Fruit fly (Drosophila melanogaster) S2 (cell line): ENCODE data around the gene Pyroxd1.

Experiments
- CG8478 ChIP-seq: fragments of >200 bp; optimal IDR thresholded peaks from 2 replicates; lab custom pipeline; 2018
- CTCF ChIP-seq, 2 experiments: fragments of >200 bp; optimal IDR thresholded peaks; 2 replicates each; lab custom pipeline; 2018

The Pyroxd1 gene

dm6 chr2L:20078880-20079279, 12.4 kb upstream of the Pyroxd1 start:
- TF ChIP-seq CTCF (optimal IDR thresholded peaks at IDR 0.05; lab: Kevin White, UChicago), result no peak
- TF ChIP-seq CG8478, result no peak

dm6 chr2L:20080772-20081171, 10.5 kb upstream of the Pyroxd1 start:
- no peak for TF ChIP-seq CTCF (optimal IDR thresholded peaks at IDR 0.05; lab: Kevin White, UChicago)
- TF ChIP-seq CG8478, result no peak

- TF ChIP-seq CG8478, result no peak
- no peak for TF ChIP-seq CTCF (optimal IDR thresholded peaks at IDR 0.05; lab: Kevin White, UChicago)
These were observed 8.9 kb upstream of the Pyroxd1 start for dm6 chr2L:20082155-20082964.

dm6 chr2L:20082965-20083855, 8.0 kb upstream of the Pyroxd1 start:
- TF ChIP-seq CG8478 (no peak), CTCF (optimal IDR thresholded peaks at IDR 0.05; lab: Kevin White, UChicago) (no peak)

- no peak for TF ChIP-seq CG8478
- TF ChIP-seq CTCF (optimal IDR thresholded peaks at IDR 0.05; lab: Kevin White, UChicago), result no peak
These were observed 7.1 kb upstream of the Pyroxd1 start for dm6 chr2L:20084068-20084651.

- TF ChIP-seq CG8478 (no peak), CTCF (optimal IDR thresholded peaks at IDR 0.05; lab: Kevin White, UChicago) (no peak)
These were observed 6.3 kb upstream of the Pyroxd1 start, which contains the start of gene fok for dm6 chr2L:20084785-20085555. Gene fok (minus strand): TSS chr2L:20085070.

- no peak for TF ChIP-seq CTCF (optimal IDR thresholded peaks at IDR 0.05; lab: Kevin White, UChicago)
- no peak for TF ChIP-seq CG8478
These were observed 4.7 kb upstream of the Pyroxd1 start for dm6 chr2L:20086295-20087096.

dm6 chr2L:20093794-20094193, 2.6 kb downstream of the Pyroxd1 start, which contains the start of the genes Taf13 and nesd:
Gene Taf13 (minus strand): TSS chr2L:20093849.
Gene nesd (plus strand): TSS chr2L:20093972.
- TF ChIP-seq CG8478 (no peak), CTCF (optimal IDR thresholded peaks at IDR 0.05; lab: Kevin White, UChicago) (no peak)

dm6 chr2L:20097105-20097631, 5.9 kb downstream of the Pyroxd1 start, which contains the start of the genes mRpS18B and Kua:
Gene mRpS18B (minus strand): TSS chr2L:20097253.
Gene Kua (plus strand): TSS chr2L:20097581.
- TF ChIP-seq CG8478 (no peak), CTCF (optimal IDR thresholded peaks at IDR 0.05; lab: Kevin White, UChicago) (no peak)

dm6 chr2L:20097773-20098172, 6.5 kb downstream of the Pyroxd1 start:
- TF ChIP-seq CTCF (optimal IDR thresholded peaks at IDR 0.05; lab: Kevin White, UChicago) (no peak), CG8478 (no peak)

- TF ChIP-seq CTCF (optimal IDR thresholded peaks at IDR 0.05; lab: Kevin White, UChicago), result peak in 1 of 2 experiments; percentile 2
- TF ChIP-seq CG8478, result no peak
These were observed 7.0 kb downstream of the Pyroxd1 start for dm6 chr2L:20098194-20098593.

dm6 chr2L:20104050-20104449, 12.8 kb downstream of the Pyroxd1 start, which contains the start of gene CG13970:
Gene CG13970 (minus strand): TSS chr2L:20104150.
- TF ChIP-seq CG8478, result no peak
- no peak for TF ChIP-seq CTCF (optimal IDR thresholded peaks at IDR 0.05; lab: Kevin White, UChicago)

dm6 chr2L:20104526-20104925, 13.3 kb downstream of the Pyroxd1 start:
- TF ChIP-seq CG8478 (no peak), CTCF (optimal IDR thresholded peaks at IDR 0.05; lab: Kevin White, UChicago) (no peak)
